Fruit fly (Drosophila melanogaster): ENCODE data around the gene CG33510.

dm6 chr2L:21113546-21113945 lies 29.4 kb upstream of the CG33510 start:
- TF ChIP-seq Myc (optimal IDR thresholded peaks at IDR 0.05) (no peak), h (optimal IDR thresholded peaks at IDR 0.05) (no peak)

Measured in Kc167 (cell line).